Fruit fly (Drosophila melanogaster) whole organism, wandering third instar larva: ENCODE measurements around the gene CG33061.

Experiments used
- CrebA ChIP-seq: fragments of 200-800 bp; sonication (Bioruptor generic); optimal IDR thresholded peaks from 2 replicates; lab custom pipeline; 2016; ENCODE audit warnings: missing biosample characterization, mild to moderate bottlenecking, missing genetic modification characterization, borderline replicate concordance
- Myc ChIP-seq: fragments of >200 bp; optimal IDR thresholded peaks from 2 replicates; lab custom pipeline; 2017
- N ChIP-seq: fragments of >200 bp; optimal IDR thresholded peaks from 2 replicates; lab custom pipeline; 2018; ENCODE audit warnings: missing biosample characterization, missing external identifiers, missing genetic modification characterization
- Sp1 ChIP-seq: fragments of 200-800 bp; sonication (Bioruptor generic); optimal IDR thresholded peaks from 3 replicates; lab custom pipeline; 2019; ENCODE audit warnings: missing biosample characterization, mild to moderate bottlenecking, missing genetic modification characterization, moderate library complexity
- foxo ChIP-seq, 2 experiments: fragments of 200-800 bp; sonication (Bioruptor generic); optimal IDR thresholded peaks; 2 replicates in 1 of 2; 3 replicates in 1 of 2; lab custom pipeline; 2016 to 2017; ENCODE audit warnings: missing biosample characterization in 2 of 2, missing genetic modification characterization in 2 of 2
- jim ChIP-seq: fragments of 175-275, 200-325 bp; sonication (Bioruptor generic); optimal IDR thresholded peaks from 2 replicates; lab custom pipeline; 2016; ENCODE audit warnings: missing biosample characterization, mild to moderate bottlenecking, missing genetic modification characterization
- pan ChIP-seq: fragments of >200 bp; optimal IDR thresholded peaks from 2 replicates; lab custom pipeline; 2017

DNA sequence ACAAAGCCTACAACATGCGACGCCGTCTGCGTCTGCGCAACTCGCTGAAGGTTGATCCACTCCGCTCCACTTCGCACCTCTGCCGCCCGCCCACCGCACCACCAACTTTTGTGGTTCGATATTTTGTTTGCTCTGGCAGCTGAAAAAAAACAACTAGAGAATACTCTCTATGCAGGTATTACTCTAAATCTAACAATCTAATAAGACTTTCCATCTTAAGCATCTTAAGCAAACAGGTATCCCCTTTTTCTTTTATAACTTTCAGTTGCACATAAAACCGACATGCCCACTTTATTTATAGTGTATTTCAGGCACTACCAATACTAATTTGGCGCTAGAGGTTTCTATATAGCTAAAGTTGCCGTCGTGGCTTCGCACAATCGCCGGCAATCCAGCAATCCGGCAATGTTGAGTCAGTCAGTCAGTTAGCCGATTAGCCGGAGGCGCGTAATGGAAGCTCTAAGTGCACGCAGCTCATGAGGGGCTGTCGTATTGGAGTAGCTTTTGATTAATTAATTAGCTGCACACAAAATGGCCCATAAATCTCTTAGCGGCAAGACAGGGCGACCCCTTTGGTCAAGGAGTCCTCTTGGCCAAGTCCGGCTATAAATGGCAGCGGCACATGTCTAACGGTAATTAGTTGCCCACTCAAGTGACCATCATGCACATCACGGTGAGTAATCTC is 1.2 kb upstream of the CG33061 start, which contains the start of gene CG13058:
- TF ChIP-seq foxo (GFP tag; optimal IDR thresholded peaks at IDR 0.05; lab: Kevin White, UChicago): no peak
- TF ChIP-seq Sp1 (GFP tag; lab: Kevin White, UChicago): no peak
- no peak for TF ChIP-seq CrebA (GFP tag; lab: Kevin White, UChicago)
- TF ChIP-seq jim (GFP tag; lab: Kevin White, UChicago): no peak
- TF ChIP-seq N: no peak
- TF ChIP-seq pan: no peak
- TF ChIP-seq Myc (lab: Kevin White, UChicago): no peak
